Worm (Caenorhabditis elegans) whole organism, mixed stage, embryonic: ENCODE data around the gene rsd-2.

Source experiments
- bed-3 ChIP-seq: fragments of 200-800 bp; sonication (Bioruptor generic); optimal IDR thresholded peaks from 3 replicates; lab custom pipeline; 2018; ENCODE audit warnings: mild to moderate bottlenecking, missing genetic modification characterization, moderate library complexity, missing compliant biosample characterization
- elt-3 ChIP-seq: fragments of 150-350 bp; optimal IDR thresholded peaks from 2 replicates; lab custom pipeline; 2014; ENCODE audit warnings: missing biosample characterization, missing genetic modification characterization
- ham-2 ChIP-seq: fragments of 200-800 bp; sonication (Bioruptor generic); optimal IDR thresholded peaks from 2 replicates; lab custom pipeline; 2018; ENCODE audit warnings: mild to moderate bottlenecking, missing genetic modification characterization, missing compliant biosample characterization
- nhr-28 ChIP-seq: fragments of 150-350 bp; optimal IDR thresholded peaks from 2 replicates; lab custom pipeline; 2014; ENCODE audit warnings: missing biosample characterization, missing genetic modification characterization
- nhr-76 ChIP-seq: sonication (generic microtip); optimal IDR thresholded peaks from 2 replicates; lab custom pipeline; 2017; ENCODE audit warnings: missing biosample characterization, missing genetic modification characterization
- unc-39 ChIP-seq: fragments of 150-350 bp; optimal IDR thresholded peaks from 2 replicates; lab custom pipeline; 2014; ENCODE audit warnings: missing biosample characterization, missing genetic modification characterization
- unc-62 ChIP-seq: fragments of 150-350 bp; optimal IDR thresholded peaks from 2 replicates; lab custom pipeline; 2014; ENCODE audit warnings: missing biosample characterization, missing genetic modification reagents, missing genetic modification characterization
- zip-8 ChIP-seq: fragments of 150-350 bp; optimal IDR thresholded peaks from 2 replicates; lab custom pipeline; 2014; ENCODE audit warnings: missing biosample characterization, missing genetic modification characterization
- ztf-11 ChIP-seq: fragments of 150-350 bp; optimal IDR thresholded peaks from 2 replicates; lab custom pipeline; 2014; ENCODE audit warnings: missing biosample characterization, missing genetic modification characterization

DNA sequence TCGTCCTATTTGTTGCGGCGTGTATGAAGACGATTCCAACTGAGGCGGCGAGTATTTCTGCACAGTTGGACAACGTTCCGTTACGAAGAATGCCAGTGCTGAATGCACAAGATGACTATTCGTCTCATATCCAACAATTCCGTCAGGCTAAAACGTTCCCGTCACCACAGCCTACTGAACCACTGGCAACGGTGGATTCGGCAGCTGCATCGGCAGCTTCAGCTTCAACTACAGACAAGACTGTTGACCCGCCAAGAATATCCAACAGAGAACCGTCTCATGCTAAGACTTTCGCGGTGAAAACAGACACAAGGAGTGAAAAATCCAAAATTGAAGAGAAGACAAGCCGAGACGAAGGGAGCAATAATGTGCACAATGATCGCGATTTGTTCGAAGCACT is 56.5 kb downstream of the rsd-2 start:
- TF ChIP-seq ztf-11 (no peak), nhr-76 (tag; lab: Kevin White, UChicago) (no peak), zip-8 (tag; lab: Kevin White, UChicago) (no peak), ham-2 (no peak), unc-39 (no peak), nhr-28 (tag; lab: Kevin White, UChicago) (no peak), unc-62 (GFP tag; lab: Kevin White, UChicago) (no peak), bed-3 (GFP tag; lab: Kevin White, UChicago) (no peak), elt-3 (tag; lab: Kevin White, UChicago) (no peak)
